Fruit fly (Drosophila melanogaster): ENCODE data around the gene lbe.

The lbe gene

dm6 chr3R:21452108-21452507 is 5.8 kb upstream of the lbe start:
- TF ChIP-seq dmrt93B (GFP tag; optimal IDR thresholded peaks at IDR 0.05) (peak; percentile 20), CG9705 (GFP tag; optimal IDR thresholded peaks at IDR 0.05) (no peak), ey (GFP tag; optimal IDR thresholded peaks at IDR 0.05) (peak; percentile 41), lola (GFP tag; optimal IDR thresholded peaks at IDR 0.05) (no peak), rgr (GFP tag; optimal IDR thresholded peaks at IDR 0.05) (peak; percentile 28), OdsH (GFP tag; optimal IDR thresholded peaks at IDR 0.05) (peak; percentile 34), Hnf4 (GFP tag; optimal IDR thresholded peaks at IDR 0.05) (no peak), CG32264 (GFP tag; optimal IDR thresholded peaks at IDR 0.05) (no peak), foxo (GFP tag; optimal IDR thresholded peaks at IDR 0.05) (peak in 1 of 2 experiments; percentile 58), CrebA (GFP tag; optimal IDR thresholded peaks at IDR 0.05; ENCODE audit: borderline replicate concordance) (no peak), woc (GFP tag; optimal IDR thresholded peaks at IDR 0.05) (peak; percentile 35), Myc (optimal IDR thresholded peaks at IDR 0.05) (no peak), psq (GFP tag; optimal IDR thresholded peaks at IDR 0.05) (peak; percentile 39), Mio (GFP tag; optimal IDR thresholded peaks at IDR 0.05) (no peak), h (GFP tag; optimal IDR thresholded peaks at IDR 0.05) (peak; percentile 46), Vsx2 (GFP tag; optimal IDR thresholded peaks at IDR 0.05; ENCODE audit: partially characterized antibody) (no peak), Dif (GFP tag; optimal IDR thresholded peaks at IDR 0.05; ENCODE audit: partially characterized antibody) (no peak), HLH106 (tag; optimal IDR thresholded peaks at IDR 0.05) (peak; percentile 41), br (GFP tag; optimal IDR thresholded peaks at IDR 0.05) (peak; percentile 57), Sp1 (GFP tag; optimal IDR thresholded peaks at IDR 0.05) (peak; percentile 50), pan (optimal IDR thresholded peaks at IDR 0.05) (no peak), fru (GFP tag; optimal IDR thresholded peaks at IDR 0.05) (peak; percentile 51), jim (GFP tag; optimal IDR thresholded peaks at IDR 0.05) (no peak)

dm6 chr3R:21447656-21448055 is 1.3 kb upstream of the lbe start:
- no peak for TF ChIP-seq CG9705 (GFP tag; optimal IDR thresholded peaks at IDR 0.05)
- no peak for TF ChIP-seq fru (GFP tag; optimal IDR thresholded peaks at IDR 0.05)
- TF ChIP-seq N (GFP tag; optimal IDR thresholded peaks at IDR 0.05) = no peak
- no peak for TF ChIP-seq CrebA (GFP tag; optimal IDR thresholded peaks at IDR 0.05; ENCODE audit: borderline replicate concordance)
- no peak for TF ChIP-seq Dfd (GFP tag; optimal IDR thresholded peaks at IDR 0.05)
- no peak for TF ChIP-seq Abd-B (GFP tag; optimal IDR thresholded peaks at IDR 0.05)
- no peak for TF ChIP-seq lola (GFP tag; optimal IDR thresholded peaks at IDR 0.05)
- TF ChIP-seq dl (GFP tag; optimal IDR thresholded peaks at IDR 0.05; ENCODE audit: insufficient read depth in 1 of 2, partially characterized antibody in 2 of 2) = no peak
- TF ChIP-seq sage (GFP tag; optimal IDR thresholded peaks at IDR 0.05) = no peak
- no peak for TF ChIP-seq CG32264 (GFP tag; optimal IDR thresholded peaks at IDR 0.05)
- no peak for TF ChIP-seq br (GFP tag; optimal IDR thresholded peaks at IDR 0.05)
- no peak for TF ChIP-seq rgr (GFP tag; optimal IDR thresholded peaks at IDR 0.05)
- TF ChIP-seq OdsH (GFP tag; optimal IDR thresholded peaks at IDR 0.05) = no peak
- no peak for TF ChIP-seq HLH106 (tag; optimal IDR thresholded peaks at IDR 0.05)

DNA sequence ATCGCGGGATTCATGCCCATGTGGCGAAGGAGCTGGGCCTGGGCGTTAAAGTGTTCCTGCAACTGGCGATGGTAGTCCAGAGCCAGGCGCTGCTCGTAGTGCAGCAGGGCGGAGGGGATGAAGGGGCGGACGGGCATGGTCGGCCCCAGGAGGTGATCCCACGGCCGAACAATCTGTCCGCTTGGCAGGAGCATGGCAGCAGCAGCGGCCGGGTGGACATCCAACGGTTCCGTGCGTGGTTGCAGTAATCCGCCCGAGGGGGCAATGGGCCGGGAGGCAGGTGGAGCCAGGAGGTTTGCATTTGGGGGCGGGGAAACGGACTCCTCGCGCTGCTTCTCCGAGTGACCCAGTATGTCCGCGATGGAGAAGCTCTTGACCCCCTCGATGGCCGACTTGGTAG is 1.0 kb downstream of the lbe start:
- TF ChIP-seq Dfd (GFP tag; optimal IDR thresholded peaks at IDR 0.05) (peak; percentile 91), usp (GFP tag; optimal IDR thresholded peaks at IDR 0.05) (no peak)

DNA sequence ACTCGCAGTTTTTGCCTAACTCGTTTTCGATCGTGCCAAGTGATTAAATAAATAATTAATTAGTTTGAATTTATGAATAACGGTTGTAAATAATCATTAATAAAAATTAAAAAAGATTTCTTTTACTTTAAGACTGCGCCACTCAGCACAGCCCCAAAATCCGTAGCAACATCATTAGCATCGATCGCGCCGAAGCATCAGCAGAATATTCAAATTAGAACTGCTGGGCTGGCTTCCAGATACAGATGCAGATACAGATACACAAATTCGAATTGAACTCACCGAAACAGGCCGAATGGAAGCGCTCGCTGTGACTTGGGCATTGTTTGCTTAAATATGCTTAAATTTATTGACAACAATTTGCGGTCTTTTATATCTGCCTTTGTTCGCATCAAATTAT is 5.6 kb downstream of the lbe start:
- TF ChIP-seq usp (GFP tag; optimal IDR thresholded peaks at IDR 0.05) (no peak), Hr78 (GFP tag; optimal IDR thresholded peaks at IDR 0.05) (no peak), sage (GFP tag; optimal IDR thresholded peaks at IDR 0.05) (no peak), Rel (GFP tag; optimal IDR thresholded peaks at IDR 0.05) (no peak), Rel (tag; optimal IDR thresholded peaks at IDR 0.05) (no peak), Jra (GFP tag; optimal IDR thresholded peaks at IDR 0.05) (no peak), lola (GFP tag; optimal IDR thresholded peaks at IDR 0.05) (no peak), tai (GFP tag; optimal IDR thresholded peaks at IDR 0.05) (no peak), Dif (GFP tag; optimal IDR thresholded peaks at IDR 0.05; ENCODE audit: partially characterized antibody) (no peak), Hnf4 (GFP tag; optimal IDR thresholded peaks at IDR 0.05) (no peak), woc (GFP tag; optimal IDR thresholded peaks at IDR 0.05) (no peak), CG9705 (GFP tag; optimal IDR thresholded peaks at IDR 0.05) (no peak), fru (GFP tag; optimal IDR thresholded peaks at IDR 0.05) (no peak), HLH106 (tag; optimal IDR thresholded peaks at IDR 0.05) (no peak), dl (GFP tag; optimal IDR thresholded peaks at IDR 0.05; ENCODE audit: insufficient read depth in 1 of 2, partially characterized antibody in 2 of 2) (no peak), h (GFP tag; optimal IDR thresholded peaks at IDR 0.05) (no peak), OdsH (GFP tag; optimal IDR thresholded peaks at IDR 0.05) (no peak), dsf (GFP tag; optimal IDR thresholded peaks at IDR 0.05; ENCODE audit: borderline replicate concordance) (no peak), Vsx2 (GFP tag; optimal IDR thresholded peaks at IDR 0.05; ENCODE audit: partially characterized antibody) (no peak), brk (GFP tag; optimal IDR thresholded peaks at IDR 0.05) (no peak)
